Worm (Caenorhabditis elegans) whole organism, young adult: ENCODE results near the gene gly-6.

ENCODE experiments used
- B0261.1 ChIP-seq: sonication (generic microtip); optimal IDR thresholded peaks from 2 replicates; lab custom pipeline; 2016; ENCODE audit warnings: mild to moderate bottlenecking, missing genetic modification characterization, moderate library complexity, missing compliant biosample characterization
- C17E4.6 ChIP-seq: fragments of 200-800 bp; sonication (Bioruptor generic); IDR thresholded peaks from 2 replicates; pipeline ENCODE4 v1.3.6; 2022; ENCODE audit warnings: missing genetic modification reagents, missing genetic modification characterization, missing compliant biosample characterization
- D2030.7 ChIP-seq: fragments of 200-800 bp; sonication (Bioruptor generic); IDR thresholded peaks from 2 replicates; pipeline ENCODE4 v1.3.6; 2022; ENCODE audit warnings: missing genetic modification reagents, missing genetic modification characterization, missing compliant biosample characterization
- F10E7.11 ChIP-seq: sonication (generic microtip); optimal IDR thresholded peaks from 2 replicates; lab custom pipeline; 2017; ENCODE audit warnings: mild to moderate bottlenecking, missing genetic modification characterization, moderate library complexity, missing compliant biosample characterization
- F23B12.7 ChIP-seq: sonication (generic microtip); optimal IDR thresholded peaks from 2 replicates; lab custom pipeline; 2017; ENCODE audit warnings: missing genetic modification characterization, mild to moderate bottlenecking, missing compliant biosample characterization, antibody characterized with exemption, moderate library complexity; ENCODE audit not compliant: insufficient read depth
- F52B5.7 ChIP-seq: sonication (generic microtip); optimal IDR thresholded peaks from 2 replicates; lab custom pipeline; 2016; ENCODE audit warnings: mild to moderate bottlenecking, missing genetic modification characterization, missing compliant biosample characterization
- F55B11.4 ChIP-seq: sonication (generic microtip); optimal IDR thresholded peaks from 2 replicates; lab custom pipeline; 2016; ENCODE audit warnings: missing compliant biosample characterization, missing genetic modification characterization, borderline replicate concordance; ENCODE audit not compliant: insufficient read depth
- K12H6.12 ChIP-seq: fragments of 200-800 bp; sonication (Bioruptor generic); optimal IDR thresholded peaks from 2 replicates; lab custom pipeline; 2018; ENCODE audit warnings: mild to moderate bottlenecking, missing genetic modification characterization, missing compliant biosample characterization
- ZK185.1 ChIP-seq: sonication (generic microtip); optimal IDR thresholded peaks from 2 replicates; lab custom pipeline; 2016; ENCODE audit warnings: mild to moderate bottlenecking, missing genetic modification characterization, missing compliant biosample characterization; ENCODE audit not compliant: poor library complexity, severe bottlenecking
- akir-1 ChIP-seq: fragments of 200-800 bp; sonication (Bioruptor generic); optimal IDR thresholded peaks from 2 replicates; lab custom pipeline; 2018; ENCODE audit warnings: mild to moderate bottlenecking, missing genetic modification characterization, moderate library complexity, missing compliant biosample characterization
- aptf-2 ChIP-seq: fragments of 200-800 bp; sonication (Bioruptor generic); conservative IDR thresholded peaks from 2 replicates; pipeline ENCODE4 v1.3.6; 2022; ENCODE audit warnings: missing genetic modification reagents, missing genetic modification characterization, missing compliant biosample characterization
- athp-1 ChIP-seq: sonication (generic microtip); optimal IDR thresholded peaks from 2 replicates; lab custom pipeline; 2017; ENCODE audit warnings: mild to moderate bottlenecking, missing genetic modification characterization, missing compliant biosample characterization
- attf-3 ChIP-seq: fragments of 200-800 bp; sonication (Bioruptor generic); conservative IDR thresholded peaks from 2 replicates; pipeline ENCODE4 v1.3.6; 2022; ENCODE audit warnings: missing genetic modification reagents, missing genetic modification characterization, missing compliant biosample characterization
- attf-5 ChIP-seq: fragments of 200-800 bp; sonication (Bioruptor generic); optimal IDR thresholded peaks from 2 replicates; lab custom pipeline; 2018; ENCODE audit warnings: mild to moderate bottlenecking, missing genetic modification characterization, missing compliant biosample characterization
- bed-2 ChIP-seq: fragments of 200-800 bp; sonication (Bioruptor generic); IDR thresholded peaks from 2 replicates; pipeline ENCODE4 v1.3.6; 2022; ENCODE audit warnings: missing genetic modification reagents, missing genetic modification characterization, missing compliant biosample characterization
- ccch-3 ChIP-seq: fragments of 200-800 bp; sonication (Bioruptor generic); optimal IDR thresholded peaks from 2 replicates; lab custom pipeline; 2018; ENCODE audit warnings: mild to moderate bottlenecking, missing genetic modification characterization, missing compliant biosample characterization
- ceh-27 ChIP-seq: fragments of 200-800 bp; sonication (Bioruptor generic); optimal IDR thresholded peaks from 2 replicates; lab custom pipeline; 2018; ENCODE audit warnings: mild to moderate bottlenecking, missing genetic modification characterization, moderate library complexity, missing compliant biosample characterization
- ceh-58 ChIP-seq: fragments of 200-800 bp; sonication (Bioruptor generic); IDR thresholded peaks from 2 replicates; pipeline ENCODE4 v1.3.6; 2022; ENCODE audit warnings: missing genetic modification characterization, missing compliant biosample characterization
- ceh-79 ChIP-seq: sonication (generic microtip); optimal IDR thresholded peaks from 2 replicates; lab custom pipeline; 2017; ENCODE audit warnings: mild to moderate bottlenecking, missing genetic modification characterization, missing compliant biosample characterization
- die-1 ChIP-seq: sonication (generic microtip); optimal IDR thresholded peaks from 2 replicates; lab custom pipeline; 2016; ENCODE audit warnings: missing genotype, mild to moderate bottlenecking, missing genetic modification characterization, missing compliant biosample characterization
- egl-18 ChIP-seq: fragments of 200-800 bp; sonication (Bioruptor generic); IDR thresholded peaks from 2 replicates; pipeline ENCODE4 v1.3.6; 2022; ENCODE audit warnings: missing genetic modification reagents, missing genetic modification characterization, missing compliant biosample characterization
- egrh-3 ChIP-seq: fragments of 200-800 bp; sonication (Bioruptor generic); IDR thresholded peaks from 2 replicates; pipeline ENCODE4 v1.3.6; 2022; ENCODE audit warnings: missing genetic modification reagents, missing genetic modification characterization, missing compliant biosample characterization
- ekl-4 ChIP-seq: fragments of 200-800 bp; sonication (Bioruptor generic); IDR thresholded peaks from 2 replicates; pipeline ENCODE4 v1.3.6; 2022; ENCODE audit warnings: missing genetic modification reagents, missing genetic modification characterization, missing compliant biosample characterization
- ets-4 ChIP-seq: fragments of 200-800 bp; sonication (Bioruptor generic); optimal IDR thresholded peaks from 2 replicates; lab custom pipeline; 2018; ENCODE audit warnings: mild to moderate bottlenecking, missing genetic modification characterization, missing compliant biosample characterization
- lin-35 ChIP-seq, 3 experiments: fragments of 150-350 bp in 2 of 3; sonication (generic microtip) in 1 of 3; optimal IDR thresholded peaks; 2 replicates each; lab custom pipeline; 2014 to 2018; ENCODE audit warnings: missing biosample characterization in 3 of 3, missing genetic modification characterization in 3 of 3, missing genetic modification reagents in 3 of 3
- madf-10 ChIP-seq: sonication (generic microtip); optimal IDR thresholded peaks from 2 replicates; lab custom pipeline; 2016; ENCODE audit warnings: mild to moderate bottlenecking, missing genetic modification characterization, missing compliant biosample characterization
- madf-3 ChIP-seq: fragments of 200-800 bp; sonication (Bioruptor generic); IDR thresholded peaks from 2 replicates; pipeline ENCODE4 v1.3.6; 2022; ENCODE audit warnings: missing genetic modification reagents, missing genetic modification characterization, missing compliant biosample characterization
- mcd-1 ChIP-seq: fragments of 200-800 bp; sonication (Bioruptor generic); IDR thresholded peaks from 2 replicates; pipeline ENCODE4 v1.3.6; 2022; ENCODE audit warnings: missing genetic modification reagents, missing genetic modification characterization, missing compliant biosample characterization
- mel-28 ChIP-seq: sonication (generic microtip); optimal IDR thresholded peaks from 2 replicates; lab custom pipeline; 2016; ENCODE audit warnings: borderline replicate concordance, mild to moderate bottlenecking, missing genetic modification characterization, missing compliant biosample characterization
- nhr-80 ChIP-seq: sonication (generic microtip); optimal IDR thresholded peaks from 2 replicates; lab custom pipeline; 2016; ENCODE audit warnings: missing genetic modification characterization, missing compliant biosample characterization
- pha-4 ChIP-seq: fragments of 150-350 bp; sonication (generic microtip); optimal IDR thresholded peaks from 2 replicates; lab custom pipeline; 2014; ENCODE audit warnings: missing biosample characterization, missing genetic modification reagents, missing genetic modification characterization
- sea-2 ChIP-seq: fragments of 200-800 bp; sonication (Bioruptor generic); IDR thresholded peaks from 2 replicates; pipeline ENCODE4 v1.3.6; 2022; ENCODE audit warnings: missing genetic modification characterization, missing compliant biosample characterization
- tbp1 ChIP-seq: fragments of 200-800 bp; sonication (Bioruptor generic); optimal IDR thresholded peaks from 2 replicates; lab custom pipeline; 2018; ENCODE audit warnings: mild to moderate bottlenecking, missing genetic modification characterization, missing compliant biosample characterization
- unc-62 ChIP-seq: fragments of 150-350 bp; optimal IDR thresholded peaks from 2 replicates; lab custom pipeline; 2014; ENCODE audit warnings: missing biosample characterization, missing genetic modification reagents, missing genetic modification characterization
- zim-3 ChIP-seq: sonication (generic microtip); optimal IDR thresholded peaks from 2 replicates; lab custom pipeline; 2017; ENCODE audit warnings: mild to moderate bottlenecking, missing genetic modification characterization, moderate library complexity, missing compliant biosample characterization
- ztf-3 ChIP-seq: fragments of 200-800 bp; sonication (Bioruptor generic); optimal IDR thresholded peaks from 2 replicates; lab custom pipeline; 2018; ENCODE audit warnings: mild to moderate bottlenecking, missing genetic modification characterization, missing compliant biosample characterization

Gene gly-6

ce11 chrIII:4294153-4294862, 36.7 kb downstream of the gly-6 start, which contains the start of the genes nth-1 and R10E4.7:
TSS of gene nth-1 (minus strand) at chrIII:4294253.
TSS of gene R10E4.7 (plus strand) at chrIII:4294812.
- TF ChIP-seq F23B12.7 (tag; lab: Kevin White, UChicago) (no peak), madf-3 (GFP tag; lab: Robert Waterston, UW) (no peak), attf-5 (GFP tag; lab: Kevin White, UChicago) (no peak), athp-1 (tag; lab: Kevin White, UChicago) (no peak), akir-1 (GFP tag; lab: Kevin White, UChicago) (no peak), unc-62 (GFP tag; lab: Kevin White, UChicago) (no peak), ccch-3 (GFP tag; lab: Kevin White, UChicago) (no peak), attf-3 (GFP tag; lab: Robert Waterston, UW) (no peak), egl-18 (GFP tag; lab: Robert Waterston, UW) (no peak), egrh-3 (GFP tag; lab: Robert Waterston, UW) (no peak), pha-4 (tag; lab: Kevin White, UChicago) (no peak), ets-4 (no peak), zim-3 (tag; lab: Kevin White, UChicago) (no peak), D2030.7 (GFP tag; lab: Robert Waterston, UW) (no peak), F55B11.4 (tag; lab: Kevin White, UChicago) (no peak), ceh-58 (GFP tag; lab: Robert Waterston, UW) (no peak), mel-28 (tag; lab: Kevin White, UChicago) (no peak), aptf-2 (no peak), ekl-4 (GFP tag; lab: Robert Waterston, UW) (no peak)

ce11 chrIII:4293108-4293507, 37.9 kb downstream of the gly-6 start, which contains the start of gene R10E4.6:
TSS of gene R10E4.6 (plus strand) at chrIII:4293408.
- TF ChIP-seq ztf-3 (GFP tag; lab: Kevin White, UChicago) (no peak), pha-4 (tag; lab: Kevin White, UChicago) (no peak), F10E7.11 (tag; lab: Kevin White, UChicago) (no peak), attf-3 (GFP tag; lab: Robert Waterston, UW) (no peak), F23B12.7 (tag; lab: Kevin White, UChicago) (no peak), ceh-27 (GFP tag; lab: Kevin White, UChicago) (no peak), B0261.1 (no peak), die-1 (no peak), madf-10 (tag; lab: Kevin White, UChicago) (no peak), K12H6.12 (no peak), C17E4.6 (GFP tag; lab: Robert Waterston, UW) (no peak), tbp1 (GFP tag; lab: Kevin White, UChicago) (no peak), mcd-1 (GFP tag; lab: Robert Waterston, UW) (no peak), bed-2 (no peak), ZK185.1 (tag; lab: Kevin White, UChicago) (no peak), F52B5.7 (tag; lab: Kevin White, UChicago) (no peak), nhr-80 (tag; lab: Kevin White, UChicago) (no peak), sea-2 (GFP tag; lab: Robert Waterston, UW) (no peak), ceh-79 (tag; lab: Kevin White, UChicago) (no peak), lin-35 (GFP tag; optimal IDR thresholded peaks at IDR 0.05; lab: Kevin White, UChicago) (no peak)
